Worm (Caenorhabditis elegans): ENCODE data around the gene gsy-1.

gsy-1 gene

ce11 chrII:12888471-12888870, 10.6 kb upstream of the gsy-1 start, which contains the start of gene F35C5.3:
Gene F35C5.3, plus strand, starts transcription at chrII:12888771.
- TF ChIP-seq ceh-39 (tag; optimal IDR thresholded peaks at IDR 0.05) = no peak
- no peak for TF ChIP-seq ceh-83 (GFP tag; optimal IDR thresholded peaks at IDR 0.05)
- TF ChIP-seq unc-120 (tag; optimal IDR thresholded peaks at IDR 0.05; ENCODE audit: poor library complexity, severe bottlenecking) = no peak
- TF ChIP-seq elt-1 (tag; optimal IDR thresholded peaks at IDR 0.05; ENCODE audit: borderline replicate concordance, insufficient read depth) = no peak
- no peak for TF ChIP-seq ceh-43 (GFP tag; optimal IDR thresholded peaks at IDR 0.05)
- no peak for TF ChIP-seq nhr-28 (tag; optimal IDR thresholded peaks at IDR 0.05)
- TF ChIP-seq sptf-1 (tag; optimal IDR thresholded peaks at IDR 0.05) = no peak
- no peak for TF ChIP-seq tbx-8 (GFP tag; optimal IDR thresholded peaks at IDR 0.05)
- TF ChIP-seq cnd-1 (tag; optimal IDR thresholded peaks at IDR 0.05) = no peak
- no peak for TF ChIP-seq nhr-12 (tag; optimal IDR thresholded peaks at IDR 0.05)
- no peak for TF ChIP-seq unc-62 (GFP tag; optimal IDR thresholded peaks at IDR 0.05)
- TF ChIP-seq zip-8 (tag; optimal IDR thresholded peaks at IDR 0.05) = no peak
- TF ChIP-seq nhr-76 (tag; optimal IDR thresholded peaks at IDR 0.05) = no peak
- no peak for TF ChIP-seq ham-2 (GFP tag; optimal IDR thresholded peaks at IDR 0.05)

ce11 chrII:12884972-12885371, 7.1 kb upstream of the gsy-1 start, which contains the start of gene sra-14:
Gene sra-14, plus strand, starts transcription at chrII:12885272.
- TF ChIP-seq mls-2 (tag; optimal IDR thresholded peaks at IDR 0.05) (no peak), flh-1 (GFP tag; optimal IDR thresholded peaks at IDR 0.05) (no peak), hlh-1 (tag; optimal IDR thresholded peaks at IDR 0.05) (no peak), drap-1 (GFP tag; optimal IDR thresholded peaks at IDR 0.05) (no peak), unc-62 (GFP tag; optimal IDR thresholded peaks at IDR 0.05) (no peak), nhr-76 (tag; optimal IDR thresholded peaks at IDR 0.05) (no peak), lsy-2 (tag; optimal IDR thresholded peaks at IDR 0.05) (no peak), mep-1 (tag; optimal IDR thresholded peaks at IDR 0.05) (no peak), snpc-4 (tag; optimal IDR thresholded peaks at IDR 0.05) (no peak), zip-8 (tag; optimal IDR thresholded peaks at IDR 0.05) (no peak), unc-39 (tag; optimal IDR thresholded peaks at IDR 0.05) (no peak), elt-1 (tag; optimal IDR thresholded peaks at IDR 0.05; ENCODE audit: borderline replicate concordance, insufficient read depth) (no peak), M03D4.4 (tag; optimal IDR thresholded peaks at IDR 0.05) (no peak), nhr-12 (tag; optimal IDR thresholded peaks at IDR 0.05) (no peak)

- TF ChIP-seq nhr-2 (tag; optimal IDR thresholded peaks at IDR 0.05) (no peak), M03D4.4 (tag; optimal IDR thresholded peaks at IDR 0.05) (no peak), hlh-1 (tag; optimal IDR thresholded peaks at IDR 0.05) (no peak), nhr-237 (tag; optimal IDR thresholded peaks at IDR 0.05) (no peak), ceh-43 (GFP tag; optimal IDR thresholded peaks at IDR 0.05) (no peak), lin-13 (tag; optimal IDR thresholded peaks at IDR 0.05) (no peak), ztf-11 (tag; optimal IDR thresholded peaks at IDR 0.05) (no peak), elt-3 (tag; optimal IDR thresholded peaks at IDR 0.05) (no peak), bed-3 (GFP tag; optimal IDR thresholded peaks at IDR 0.05) (no peak), sem-2 (GFP tag; optimal IDR thresholded peaks at IDR 0.05) (no peak), ceh-39 (tag; optimal IDR thresholded peaks at IDR 0.05) (no peak), ceh-83 (GFP tag; optimal IDR thresholded peaks at IDR 0.05) (no peak), elt-1 (tag; optimal IDR thresholded peaks at IDR 0.05; ENCODE audit: borderline replicate concordance, insufficient read depth) (no peak), zip-8 (tag; optimal IDR thresholded peaks at IDR 0.05) (no peak), unc-39 (tag; optimal IDR thresholded peaks at IDR 0.05) (no peak)
Measured at ce11 chrII:12880406-12880805, 2.5 kb upstream of the gsy-1 start, which contains the start of gene F35C5.1. Gene F35C5.1, plus strand, starts transcription at chrII:12880804.

- TF ChIP-seq pha-4 (tag; optimal IDR thresholded peaks at IDR 0.05) = no peak
- no peak for TF ChIP-seq elt-1 (tag; optimal IDR thresholded peaks at IDR 0.05; ENCODE audit: borderline replicate concordance, insufficient read depth)
- TF ChIP-seq lin-32 (GFP tag; optimal IDR thresholded peaks at IDR 0.05) = no peak
- TF ChIP-seq nhr-237 (tag; optimal IDR thresholded peaks at IDR 0.05) = no peak
- TF ChIP-seq nhr-2 (tag; optimal IDR thresholded peaks at IDR 0.05) = no peak
- TF ChIP-seq ceh-43 (GFP tag; optimal IDR thresholded peaks at IDR 0.05) = no peak
Measured at ce11 chrII:12879758-12880157, 1.8 kb upstream of the gsy-1 start.

- TF ChIP-seq drap-1 (GFP tag; optimal IDR thresholded peaks at IDR 0.05) (no peak), M03D4.4 (tag; optimal IDR thresholded peaks at IDR 0.05) (no peak), lin-32 (GFP tag; optimal IDR thresholded peaks at IDR 0.05) (no peak), nhr-76 (tag; optimal IDR thresholded peaks at IDR 0.05) (no peak), nhr-237 (tag; optimal IDR thresholded peaks at IDR 0.05) (no peak), ztf-11 (tag; optimal IDR thresholded peaks at IDR 0.05) (no peak), ceh-39 (tag; optimal IDR thresholded peaks at IDR 0.05) (no peak)
Measured at ce11 chrII:12878697-12879096, 776 bp upstream of the gsy-1 start.
